Worm (Caenorhabditis elegans): Measurements from ENCODE around the gene F58F12.12.

The F58F12.12 gene

DNA sequence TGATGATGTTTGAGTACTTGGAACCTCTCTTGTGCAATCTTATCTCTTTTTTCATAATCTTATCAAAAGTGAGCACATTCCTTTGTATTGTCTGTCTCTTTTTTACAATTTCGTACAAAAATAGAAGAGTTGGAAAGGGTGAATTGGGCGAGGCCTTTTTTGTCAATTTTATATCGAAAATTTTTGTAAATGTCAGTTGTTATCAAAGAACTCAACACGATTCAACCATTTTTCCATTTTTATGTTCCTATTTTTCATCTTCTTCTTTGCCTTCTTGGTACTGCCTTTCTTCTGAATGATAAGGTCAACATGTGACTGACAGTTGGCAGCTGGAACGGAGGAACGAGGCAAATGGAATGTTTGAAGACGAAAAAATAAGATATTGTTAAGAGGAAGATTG is 32.8 kb downstream of the F58F12.12 start (continued):
- TF ChIP-seq nhr-6 (tag; optimal IDR thresholded peaks at IDR 0.05) (peak; percentile 32), egl-43 (GFP tag; IDR thresholded peaks at IDR 0.05) (no peak), nhr-76 (tag; optimal IDR thresholded peaks at IDR 0.05) (no peak), php-3 (GFP tag; IDR thresholded peaks at IDR 0.05) (peak; percentile 87), F37D6.2 (tag; optimal IDR thresholded peaks at IDR 0.05) (no peak), fkh-10 (GFP tag; optimal IDR thresholded peaks at IDR 0.05) (no peak), dmd-6 (GFP tag; IDR thresholded peaks at IDR 0.05) (peak; percentile 85), tra-1 (GFP tag; IDR thresholded peaks at IDR 0.05) (0 out of 2 replicates have a peak, but pooled peaks have one; percentile 17), saeg-2 (GFP tag; IDR thresholded peaks at IDR 0.05) (0 out of 2 replicates have a peak, but pooled peaks have one; percentile 15), madf-5 (GFP tag; IDR thresholded peaks at IDR 0.05) (no peak), nhr-41 (GFP tag; IDR thresholded peaks at IDR 0.05) (0 out of 2 replicates have a peak, but pooled peaks have one; percentile 28), D1046.2 (GFP tag; IDR thresholded peaks at IDR 0.05) (no peak), pha-4 (GFP tag; IDR thresholded peaks at IDR 0.05) (no peak), pha-4 (tag; optimal IDR thresholded peaks at IDR 0.05) (no peak), egl-27 (tag; optimal IDR thresholded peaks at IDR 0.05) (no peak), zfp-2 (tag; optimal IDR thresholded peaks at IDR 0.05) (no peak), mep-1 (tag; optimal IDR thresholded peaks at IDR 0.05) (peak; percentile 17), ctbp-1 (GFP tag; IDR thresholded peaks at IDR 0.05) (no peak), snpc-1.2 (GFP tag; IDR thresholded peaks at IDR 0.05) (no peak), T26A8.4 (GFP tag; IDR thresholded peaks at IDR 0.05) (no peak), ceh-20 (GFP tag; IDR thresholded peaks at IDR 0.05) (peak; percentile 51; the same call in 1 of the 2 replicates), cey-2 (tag; optimal IDR thresholded peaks at IDR 0.05; ENCODE audit: borderline replicate concordance, insufficient read depth) (no peak), arid-1 (GFP tag; conservative IDR thresholded peaks at IDR 0.05) (no peak), F10B5.3 (tag; optimal IDR thresholded peaks at IDR 0.05) (no peak)

- TF ChIP-seq unc-62 (GFP tag; optimal IDR thresholded peaks at IDR 0.05 in 1 of 2) = peak in 1 of 2 experiments; percentile 1
- no peak for TF ChIP-seq unc-62 (tag; optimal IDR thresholded peaks at IDR 0.05)
- no peak for TF ChIP-seq R02D3.7 (tag; optimal IDR thresholded peaks at IDR 0.05)
Observed at ce11 chrII:6417999-6418398, 37.0 kb downstream of the F58F12.12 start.

- TF ChIP-seq hif-1 (tag; optimal IDR thresholded peaks at IDR 0.05) = no peak
- peak; percentile 69 for TF ChIP-seq aha-1 (tag)
- no peak for TF ChIP-seq ama-1 (optimal IDR thresholded peaks at IDR 0.05)
- no peak for TF ChIP-seq ztf-11 (tag; optimal IDR thresholded peaks at IDR 0.05)
- TF ChIP-seq Y48G9A.11 (GFP tag; IDR thresholded peaks at IDR 0.05) = no peak
Observed at ce11 chrII:6419163-6419562, 38.2 kb downstream of the F58F12.12 start.

ce11 chrII:6422812-6423211 is 41.8 kb downstream of the F58F12.12 start, which contains the start of gene K03H9.3:
Gene K03H9.3 (plus strand): TSS chrII:6423112.
- TF ChIP-seq lin-38 (GFP tag; IDR thresholded peaks at IDR 0.05) (no peak), daf-12 (tag; optimal IDR thresholded peaks at IDR 0.05) (no peak), ctbp-1 (GFP tag; IDR thresholded peaks at IDR 0.05) (no peak), ztf-7 (tag; optimal IDR thresholded peaks at IDR 0.05) (no peak), Y48G9A.11 (GFP tag; IDR thresholded peaks at IDR 0.05) (no peak), mdl-1 (tag; optimal IDR thresholded peaks at IDR 0.05) (no peak), unc-130 (GFP tag; optimal IDR thresholded peaks at IDR 0.05) (no peak), F49E8.2 (tag; optimal IDR thresholded peaks at IDR 0.05; ENCODE audit: borderline replicate concordance) (no peak), skn-1 (tag; optimal IDR thresholded peaks at IDR 0.05) (no peak), cey-2 (tag; optimal IDR thresholded peaks at IDR 0.05; ENCODE audit: borderline replicate concordance, insufficient read depth) (no peak), dpl-1 (GFP tag; optimal IDR thresholded peaks at IDR 0.05) (no peak), daf-16 (GFP tag; optimal IDR thresholded peaks at IDR 0.05) (no peak), daf-16 (tag; optimal IDR thresholded peaks at IDR 0.05) (no peak), tra-1 (GFP tag; IDR thresholded peaks at IDR 0.05) (no peak)
